Worm (Caenorhabditis elegans): Measurements from ENCODE around the gene lips-3.
A peak's percentile ranks its signal among the peaks of the same experiment; 100 is the strongest.

Gene lips-3

ce11 chrIII:4656415-4656814, 40.1 kb downstream of the lips-3 start (continued):
- TF ChIP-seq hlh-30 (tag; optimal IDR thresholded peaks at IDR 0.05; ENCODE audit: insufficient read depth) (peak; percentile 81), F37D6.2 (tag; optimal IDR thresholded peaks at IDR 0.05) (peak; percentile 53), ceh-28 (tag; optimal IDR thresholded peaks at IDR 0.05) (peak; percentile 53), ctbp-1 (GFP tag; IDR thresholded peaks at IDR 0.05) (peak; percentile 65; the same call in 1 of the 2 replicates), dmd-6 (GFP tag; IDR thresholded peaks at IDR 0.05) (0 out of 2 replicates have a peak, but pooled peaks have one; percentile 5), lsy-2 (tag; optimal IDR thresholded peaks at IDR 0.05) (peak; percentile 5 to 61), fkh-10 (GFP tag; optimal IDR thresholded peaks at IDR 0.05) (peak; percentile 62)

ce11 chrIII:4657386-4657785, 41.1 kb downstream of the lips-3 start:
- TF ChIP-seq Y5F2A.4 (GFP tag; optimal IDR thresholded peaks at IDR 0.05) (no peak), ces-1 (GFP tag; optimal IDR thresholded peaks at IDR 0.05) (peak; percentile 90)

DNA sequence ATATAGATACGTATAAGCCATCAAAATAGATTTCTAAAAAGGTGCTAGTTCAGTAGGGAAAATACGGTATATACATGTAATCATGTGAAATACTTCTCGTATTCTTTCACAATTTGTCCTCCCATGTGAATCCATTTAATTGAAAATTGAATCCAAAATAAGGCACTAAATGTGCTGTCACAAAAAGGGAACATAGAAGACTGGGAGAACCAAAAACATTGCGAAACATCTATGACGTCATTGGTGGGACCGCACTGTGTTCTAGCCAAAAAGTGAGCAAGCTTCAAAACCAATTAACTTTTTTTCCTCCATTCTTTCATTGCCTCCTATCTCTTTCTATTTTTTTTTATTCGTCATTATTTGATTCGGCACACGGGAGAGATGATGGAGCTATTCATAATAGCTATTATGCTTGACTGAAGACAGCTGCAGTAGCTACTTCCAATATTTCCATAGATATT, 42.1 kb downstream of the lips-3 start, which contains the start of gene cdka-1:
TSS of gene cdka-1 (plus strand) at position 411 of the 461 bp plus-strand sequence.
- TF ChIP-seq tag-97 (GFP tag; IDR thresholded peaks at IDR 0.05) (no peak), ctbp-1 (GFP tag; IDR thresholded peaks at IDR 0.05) (0 out of 2 replicates have a peak, but pooled peaks have one; percentile 31), lsy-2 (tag; optimal IDR thresholded peaks at IDR 0.05) (peak in 1 of 2 experiments; percentile 35), rbr-2 (tag; optimal IDR thresholded peaks at IDR 0.05) (peak; percentile 12), ces-1 (GFP tag; optimal IDR thresholded peaks at IDR 0.05) (peak; percentile 81), fos-1 (tag; optimal IDR thresholded peaks at IDR 0.05) (no peak), mep-1 (tag; optimal IDR thresholded peaks at IDR 0.05) (peak; percentile 15), hlh-30 (tag; optimal IDR thresholded peaks at IDR 0.05; ENCODE audit: insufficient read depth) (peak; percentile 9), F37D6.2 (tag; optimal IDR thresholded peaks at IDR 0.05) (peak; percentile 13)

ce11 chrIII:4659426-4659825, 43.1 kb downstream of the lips-3 start:
- TF ChIP-seq unc-62 (GFP tag; optimal IDR thresholded peaks at IDR 0.05 in 1 of 2) (peak in 1 of 2 experiments; percentile 65), unc-62 (tag; optimal IDR thresholded peaks at IDR 0.05) (no peak), F26F4.8 (GFP tag; conservative IDR thresholded peaks at IDR 0.05) (no peak), aha-1 (tag) (peak; percentile 98)

DNA sequence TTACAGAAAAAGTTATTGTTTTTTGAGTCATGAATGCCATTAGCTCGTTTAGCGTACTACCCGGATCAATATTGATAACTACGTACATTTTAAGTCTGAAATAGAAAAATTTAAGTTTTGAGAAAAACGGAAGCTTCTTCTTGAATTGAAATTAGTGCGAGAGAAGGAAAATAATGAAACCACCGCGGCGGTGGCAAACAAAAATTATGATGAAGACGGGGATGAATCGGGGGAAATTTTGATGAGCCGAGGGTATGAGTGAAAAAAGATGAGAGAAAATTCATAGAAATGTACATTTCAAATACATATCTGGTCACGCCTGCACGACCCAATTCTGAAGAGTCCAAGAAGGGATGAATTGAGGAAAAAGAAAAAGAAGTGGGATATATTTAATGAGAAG, 48.9 kb downstream of the lips-3 start, which contains the start of gene T23F11.4:
TSS of gene T23F11.4 (minus strand) at position 101 of the 400 bp plus-strand sequence.
- TF ChIP-seq unc-130 (GFP tag; optimal IDR thresholded peaks at IDR 0.05) (no peak), dpl-1 (GFP tag; optimal IDR thresholded peaks at IDR 0.05) (no peak), lsy-2 (tag; optimal IDR thresholded peaks at IDR 0.05) (no peak), aha-1 (tag) (peak; percentile 16), nhr-25 (tag; optimal IDR thresholded peaks at IDR 0.05; ENCODE audit: borderline replicate concordance, insufficient read depth) (no peak), mdt-29 (GFP tag; IDR thresholded peaks at IDR 0.05) (no peak), ZK546.5 (tag; optimal IDR thresholded peaks at IDR 0.05) (no peak)

ce11 chrIII:4666753-4667400, 50.5 kb downstream of the lips-3 start:
- TF ChIP-seq lir-3 (tag; optimal IDR thresholded peaks at IDR 0.05) (no peak), hmg-1.1 (GFP tag; IDR thresholded peaks at IDR 0.05) (peak; percentile 62; the same call in 1 of the 2 replicates), sdz-12 (GFP tag; optimal IDR thresholded peaks at IDR 0.05) (no peak), set-16 (GFP tag; IDR thresholded peaks at IDR 0.05) (peak; percentile 63), nhr-25 (tag; optimal IDR thresholded peaks at IDR 0.05; ENCODE audit: borderline replicate concordance, insufficient read depth) (peak; percentile 66), nhr-10 (tag; optimal IDR thresholded peaks at IDR 0.05) (no peak), nhr-77 (tag; optimal IDR thresholded peaks at IDR 0.05) (no peak), unc-62 (GFP tag; optimal IDR thresholded peaks at IDR 0.05 in 1 of 2) (peak in 1 of 2 experiments; percentile 82), unc-62 (tag; optimal IDR thresholded peaks at IDR 0.05) (no peak), dve-1 (tag; optimal IDR thresholded peaks at IDR 0.05; ENCODE audit: insufficient read depth) (no peak), mep-1 (tag; optimal IDR thresholded peaks at IDR 0.05) (peak; percentile 59), egl-43 (GFP tag; IDR thresholded peaks at IDR 0.05) (no peak), mdl-1 (tag; optimal IDR thresholded peaks at IDR 0.05) (peak; percentile 26 to 78), nhr-11 (tag; optimal IDR thresholded peaks at IDR 0.05) (peak; percentile 19), rbr-2 (tag; optimal IDR thresholded peaks at IDR 0.05) (peak; percentile 70), hlh-30 (tag; optimal IDR thresholded peaks at IDR 0.05; ENCODE audit: insufficient read depth) (peak; percentile 46), ceh-62 (tag; optimal IDR thresholded peaks at IDR 0.05) (no peak), nhr-28 (tag; optimal IDR thresholded peaks at IDR 0.05) (peak; percentile 39), mxl-3 (GFP tag; optimal IDR thresholded peaks at IDR 0.05) (peak; percentile 22), hlh-11 (tag; optimal IDR thresholded peaks at IDR 0.05) (peak; percentile 59)

Measured in whole organism, L4 larva.